Worm (Caenorhabditis elegans) whole organism, L2 larva: Measurements from ENCODE around the gene W02D7.8.

Experiments
- F13H6.1 ChIP-seq: sonication (generic microtip); optimal IDR thresholded peaks from 2 replicates; lab custom pipeline; 2016; ENCODE audit warnings: missing genetic modification characterization, missing compliant biosample characterization
- alr-1 ChIP-seq: fragments of 150-350 bp; optimal IDR thresholded peaks from 2 replicates; lab custom pipeline; 2014; ENCODE audit warnings: missing biosample characterization, missing genetic modification characterization
- aly-2 ChIP-seq: fragments of 150-350 bp; optimal IDR thresholded peaks from 2 replicates; lab custom pipeline; 2014; ENCODE audit warnings: missing biosample characterization, missing genetic modification characterization
- blmp-1 ChIP-seq: sonication (generic microtip); optimal IDR thresholded peaks from 2 replicates; lab custom pipeline; 2017; ENCODE audit warnings: missing genetic modification characterization, mild to moderate bottlenecking, missing compliant biosample characterization, antibody characterized with exemption, moderate library complexity; ENCODE audit not compliant: insufficient read depth
- ceh-16 ChIP-seq: fragments of 150-350 bp; optimal IDR thresholded peaks from 2 replicates; lab custom pipeline; 2014; ENCODE audit warnings: missing biosample characterization, missing genetic modification characterization
- ceh-82 ChIP-seq: fragments of 150-350 bp; optimal IDR thresholded peaks from 2 replicates; lab custom pipeline; 2014; ENCODE audit warnings: missing biosample characterization, missing genetic modification characterization
- crh-2 ChIP-seq: sonication (generic microtip); optimal IDR thresholded peaks from 2 replicates; lab custom pipeline; 2017; ENCODE audit warnings: missing biosample characterization, missing genetic modification characterization
- dmd-4 ChIP-seq: sonication (generic microtip); optimal IDR thresholded peaks from 2 replicates; lab custom pipeline; 2017; ENCODE audit warnings: missing biosample characterization, missing genetic modification characterization
- elt-1 ChIP-seq: fragments of 150-350 bp; optimal IDR thresholded peaks from 2 replicates; lab custom pipeline; 2014; ENCODE audit warnings: missing biosample characterization, missing genetic modification characterization
- fos-1 ChIP-seq: fragments of 150-350 bp; optimal IDR thresholded peaks from 2 replicates; lab custom pipeline; 2014; ENCODE audit warnings: missing biosample characterization, missing genetic modification characterization
- gmeb-1 ChIP-seq: fragments of 150-350 bp; optimal IDR thresholded peaks from 2 replicates; lab custom pipeline; 2014; ENCODE audit warnings: missing biosample characterization, missing genetic modification characterization
- lin-11 ChIP-seq: fragments of 150-350 bp; sonication (generic microtip); optimal IDR thresholded peaks from 2 replicates; lab custom pipeline; 2014; ENCODE audit warnings: missing biosample characterization, missing genetic modification characterization, inconsistent platforms, mixed read lengths
- lin-13 ChIP-seq: fragments of 150-350 bp; optimal IDR thresholded peaks from 2 replicates; lab custom pipeline; 2014; ENCODE audit warnings: missing biosample characterization, missing genetic modification reagents, missing genetic modification characterization
- lin-39 ChIP-seq: fragments of 150-350 bp; optimal IDR thresholded peaks from 2 replicates; lab custom pipeline; 2014; ENCODE audit warnings: missing biosample characterization, missing genetic modification reagents, missing genetic modification characterization
- lsy-2 ChIP-seq, 2 experiments: fragments of 150-350 bp in 1 of 2; sonication (generic microtip) in 1 of 2; optimal IDR thresholded peaks; 2 replicates each; lab custom pipeline; 2014 to 2017; ENCODE audit warnings: missing biosample characterization in 2 of 2, missing genetic modification characterization in 2 of 2
- mab-5 ChIP-seq: fragments of 150-350 bp; optimal IDR thresholded peaks from 2 replicates; lab custom pipeline; 2014; ENCODE audit warnings: missing biosample characterization, missing genetic modification characterization
- mbf-1 ChIP-seq: sonication (generic microtip); optimal IDR thresholded peaks from 2 replicates; lab custom pipeline; 2017; ENCODE audit warnings: missing biosample characterization, missing genetic modification characterization
- nhr-10 ChIP-seq: sonication (generic microtip); optimal IDR thresholded peaks from 2 replicates; lab custom pipeline; 2017; ENCODE audit warnings: missing biosample characterization, missing genetic modification characterization
- nhr-12 ChIP-seq: fragments of 150-350 bp; optimal IDR thresholded peaks from 2 replicates; lab custom pipeline; 2014; ENCODE audit warnings: missing biosample characterization, missing genetic modification characterization
- nhr-129 ChIP-seq: fragments of 150-350 bp; optimal IDR thresholded peaks from 2 replicates; lab custom pipeline; 2014; ENCODE audit warnings: missing biosample characterization, missing genetic modification characterization
- nhr-21 ChIP-seq: fragments of 150-350 bp; optimal IDR thresholded peaks from 2 replicates; lab custom pipeline; 2014; ENCODE audit warnings: missing biosample characterization, missing genetic modification characterization
- nhr-25 ChIP-seq: fragments of 150-350 bp; sonication (generic microtip); optimal IDR thresholded peaks from 3 replicates; lab custom pipeline; 2014; ENCODE audit warnings: missing biosample characterization, missing genetic modification characterization
- nhr-6 ChIP-seq: fragments of 150-350 bp; optimal IDR thresholded peaks from 2 replicates; lab custom pipeline; 2014; ENCODE audit warnings: missing biosample characterization, missing genetic modification characterization
- peb-1 ChIP-seq: fragments of 150-350 bp; optimal IDR thresholded peaks from 2 replicates; lab custom pipeline; 2014; ENCODE audit warnings: missing biosample characterization, missing genetic modification characterization
- skn-1 ChIP-seq: sonication (generic microtip); optimal IDR thresholded peaks from 2 replicates; lab custom pipeline; 2017; ENCODE audit warnings: missing biosample characterization, missing genetic modification characterization
- sma-3 ChIP-seq: sonication (generic microtip); optimal IDR thresholded peaks from 2 replicates; lab custom pipeline; 2016; ENCODE audit warnings: missing genetic modification reagents, missing genetic modification characterization, missing compliant biosample characterization
- sma-9 ChIP-seq, 2 experiments: fragments of 150-350 bp in 1 of 2; sonication (generic microtip) in 1 of 2; optimal IDR thresholded peaks; 2 replicates each; lab custom pipeline; 2014 to 2016; ENCODE audit warnings: missing genetic modification characterization in 2 of 2, mild to moderate bottlenecking in 1 of 2, missing biosample characterization in 1 of 2, missing compliant biosample characterization in 1 of 2, missing genetic modification reagents in 1 of 2, moderate library complexity in 1 of 2
- snpc-4 ChIP-seq: fragments of 150-350 bp; optimal IDR thresholded peaks from 2 replicates; lab custom pipeline; 2014; ENCODE audit warnings: missing biosample characterization, missing genetic modification characterization
- unc-39 ChIP-seq: fragments of 150-350 bp; optimal IDR thresholded peaks from 2 replicates; lab custom pipeline; 2014; ENCODE audit warnings: missing biosample characterization, missing genetic modification characterization
- unc-55 ChIP-seq: fragments of 150-350 bp; sonication (generic microtip); optimal IDR thresholded peaks from 3 replicates; lab custom pipeline; 2014; ENCODE audit warnings: missing biosample characterization, missing genetic modification reagents, missing genetic modification characterization
- zag-1 ChIP-seq: fragments of 150-350 bp; optimal IDR thresholded peaks from 2 replicates; lab custom pipeline; 2014; ENCODE audit warnings: missing biosample characterization, missing genetic modification characterization
- ztf-1 ChIP-seq: fragments of 200-800 bp; sonication (Bioruptor generic); conservative IDR thresholded peaks from 2 replicates; pipeline ENCODE4 v1.3.6; 2022; ENCODE audit warnings: missing genetic modification characterization, missing compliant biosample characterization
- ztf-11 ChIP-seq: sonication (generic microtip); optimal IDR thresholded peaks from 2 replicates; lab custom pipeline; 2017; ENCODE audit warnings: missing biosample characterization, missing genetic modification characterization
- ztf-4 ChIP-seq: fragments of 150-350 bp; optimal IDR thresholded peaks from 2 replicates; lab custom pipeline; 2014; ENCODE audit warnings: missing biosample characterization, missing genetic modification characterization

Gene W02D7.8

DNA sequence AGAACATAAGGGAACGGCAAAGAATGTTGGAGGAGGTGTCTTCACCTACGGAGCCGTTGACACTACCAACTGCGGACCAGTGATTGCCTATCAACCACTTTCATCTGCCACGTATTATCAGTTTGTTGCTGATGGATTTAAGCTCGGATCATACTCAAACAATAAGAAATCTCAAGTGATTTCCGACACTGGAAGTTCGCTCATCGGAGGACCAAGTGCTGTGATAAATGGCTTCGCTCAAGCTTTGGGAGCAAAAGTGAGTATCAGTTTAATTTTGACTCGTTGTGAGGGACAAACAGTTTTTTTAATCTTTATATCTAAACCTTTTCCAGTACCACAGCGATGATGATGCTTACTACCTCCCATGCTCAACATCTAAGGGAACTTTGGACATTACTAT is 34.9 kb downstream of the W02D7.8 start:
- TF ChIP-seq ceh-16 (tag; lab: Kevin White, UChicago) (no peak), peb-1 (tag; lab: Kevin White, UChicago) (no peak), skn-1 (tag; lab: Kevin White, UChicago) (no peak), nhr-25 (tag; lab: Kevin White, UChicago) (no peak), lin-11 (tag; lab: Kevin White, UChicago) (no peak), nhr-6 (tag; lab: Kevin White, UChicago) (no peak), crh-2 (tag; lab: Kevin White, UChicago) (no peak), F13H6.1 (no peak), alr-1 (no peak), zag-1 (tag; lab: Kevin White, UChicago) (no peak), ceh-82 (tag; lab: Kevin White, UChicago) (no peak), mab-5 (tag; lab: Kevin White, UChicago) (no peak), nhr-10 (tag; lab: Kevin White, UChicago) (no peak), unc-39 (tag; lab: Kevin White, UChicago) (no peak)

DNA sequence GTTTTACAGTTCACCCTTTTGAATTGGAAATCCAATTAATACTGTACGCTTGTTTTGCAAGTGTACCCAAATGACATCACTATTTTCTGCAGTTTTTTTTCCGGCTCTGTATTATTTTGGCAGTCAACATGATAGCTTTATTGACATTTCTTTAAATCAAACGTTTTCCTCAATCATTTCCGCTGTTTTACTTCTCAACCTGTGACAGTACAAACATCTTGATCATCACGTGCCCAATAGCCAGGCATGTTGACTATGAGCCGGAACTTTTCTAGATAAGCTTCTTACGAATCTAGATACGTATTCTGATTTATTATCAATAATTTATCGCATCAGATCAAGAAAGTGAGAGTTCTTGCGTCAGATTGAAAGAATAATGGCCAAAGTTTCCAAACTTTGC is 36.4 kb downstream of the W02D7.8 start:
- no peak for TF ChIP-seq crh-2 (tag; lab: Kevin White, UChicago)
- TF ChIP-seq sma-9 (GFP tag; optimal IDR thresholded peaks at IDR 0.05; lab: Kevin White, UChicago) = peak; percentile 55
- TF ChIP-seq sma-9 (tag; optimal IDR thresholded peaks at IDR 0.05; lab: Kevin White, UChicago) = no peak
- peak; percentile 2 for TF ChIP-seq fos-1 (tag; lab: Kevin White, UChicago)
- peak; percentile 9 for TF ChIP-seq sma-3 (GFP tag; lab: Kevin White, UChicago)
- TF ChIP-seq, all 48 proteins: peak for 3

DNA sequence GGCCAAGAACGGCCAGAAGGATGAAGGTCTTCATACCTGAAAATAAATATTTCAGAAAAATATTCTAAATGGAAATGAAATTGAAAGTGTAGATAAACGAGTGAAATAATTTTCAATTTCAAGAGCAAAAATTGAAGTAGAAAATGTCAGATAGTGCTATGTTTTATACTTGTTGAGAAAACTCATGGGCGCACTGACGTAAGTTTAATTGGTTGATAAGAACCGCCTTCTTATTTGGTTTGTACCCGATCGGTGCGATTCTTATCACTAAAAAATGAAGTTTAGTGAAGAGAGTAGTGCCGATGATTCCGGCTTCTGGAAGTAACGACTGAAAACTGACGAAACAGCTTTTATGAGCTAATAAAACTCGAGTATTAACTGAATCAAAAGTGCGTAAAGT is 37.4 kb downstream of the W02D7.8 start, which contains the start of the genes asp-6 and asp-12:
Gene asp-6, minus strand, starts transcription at position 36 of the 400 bp plus-strand sequence.
Gene asp-12, plus strand, starts transcription at position 309 of the 400 bp plus-strand sequence.
- TF ChIP-seq mbf-1 (tag; lab: Kevin White, UChicago) (no peak), sma-9 (GFP tag; optimal IDR thresholded peaks at IDR 0.05; lab: Kevin White, UChicago) (peak; percentile 35), sma-9 (tag; optimal IDR thresholded peaks at IDR 0.05; lab: Kevin White, UChicago) (no peak), nhr-12 (no peak), fos-1 (tag; lab: Kevin White, UChicago) (peak; percentile 8)

DNA sequence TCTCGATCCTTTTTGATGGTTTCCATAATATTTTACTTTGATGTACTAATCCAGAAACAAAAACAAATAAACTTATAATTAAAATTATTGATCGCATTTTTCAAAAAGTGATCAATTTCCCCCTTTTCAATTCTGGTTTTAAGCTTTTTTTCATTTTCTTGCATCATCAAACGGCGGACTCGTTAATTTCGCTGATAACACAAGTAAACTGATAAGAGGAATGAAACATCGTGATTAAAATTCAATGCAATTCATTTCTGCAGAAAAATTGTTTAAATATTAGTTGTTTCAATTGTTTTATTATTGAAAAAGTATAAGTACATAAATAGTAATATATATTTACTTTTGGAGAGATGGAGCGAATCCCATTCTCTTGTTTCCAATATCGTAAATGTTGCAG is 39.0 kb downstream of the W02D7.8 start:
- no peak for TF ChIP-seq mab-5 (tag; lab: Kevin White, UChicago)
- no peak for TF ChIP-seq ztf-4 (tag; lab: Kevin White, UChicago)
- peak; percentile 16 for TF ChIP-seq lin-13 (GFP tag; lab: Kevin White, UChicago)
- TF ChIP-seq nhr-129 = peak; percentile 66
- no peak for TF ChIP-seq nhr-12
- TF ChIP-seq elt-1 (tag; lab: Kevin White, UChicago) = no peak
- peak; percentile 71 for TF ChIP-seq gmeb-1 (tag; lab: Kevin White, UChicago)
- TF ChIP-seq crh-2 (tag; lab: Kevin White, UChicago) = peak; percentile 77
- no peak for TF ChIP-seq snpc-4 (tag; lab: Kevin White, UChicago)
- TF ChIP-seq ceh-16 (tag; lab: Kevin White, UChicago) = no peak
- peak; percentile 73 for TF ChIP-seq fos-1 (tag; lab: Kevin White, UChicago)
- peak; percentile 34 for TF ChIP-seq sma-3 (GFP tag; lab: Kevin White, UChicago)
- peak; percentile 63 for TF ChIP-seq sma-9 (GFP tag; optimal IDR thresholded peaks at IDR 0.05; lab: Kevin White, UChicago)
- no peak for TF ChIP-seq sma-9 (tag; optimal IDR thresholded peaks at IDR 0.05; lab: Kevin White, UChicago)
- peak in 1 of 2 experiments; percentile 24 for TF ChIP-seq lsy-2 (tag; optimal IDR thresholded peaks at IDR 0.05; lab: Kevin White, UChicago)
- TF ChIP-seq lin-39 (tag; lab: Kevin White, UChicago) = no peak
- no peak for TF ChIP-seq nhr-25 (tag; lab: Kevin White, UChicago)
- TF ChIP-seq ztf-11 (tag; lab: Kevin White, UChicago) = no peak
- no peak for TF ChIP-seq dmd-4 (tag; lab: Kevin White, UChicago)
- no peak for TF ChIP-seq nhr-21 (tag; lab: Kevin White, UChicago)
- TF ChIP-seq zag-1 (tag; lab: Kevin White, UChicago) = no peak
- no peak for TF ChIP-seq blmp-1 (tag; lab: Kevin White, UChicago)
- no peak for TF ChIP-seq unc-55
- TF ChIP-seq aly-2 (tag; lab: Kevin White, UChicago) = no peak
- no peak for TF ChIP-seq ztf-1 (GFP tag; lab: Robert Waterston, UW)
- no peak for TF ChIP-seq F13H6.1
- TF ChIP-seq, all 48 proteins: peak for 8
